Worm (Caenorhabditis elegans): Measurements from ENCODE around the gene ttr-54.

ce11 chrIV:10129957-10130356, 25.6 kb upstream of the ttr-54 start, which contains the start of gene glt-3:
- TF ChIP-seq nhr-76 (tag; optimal IDR thresholded peaks at IDR 0.05) (no peak), nhr-12 (tag; optimal IDR thresholded peaks at IDR 0.05) (no peak), ztf-11 (tag; optimal IDR thresholded peaks at IDR 0.05) (no peak), lsy-2 (tag; optimal IDR thresholded peaks at IDR 0.05) (no peak), egl-27 (tag; optimal IDR thresholded peaks at IDR 0.05) (no peak), nhr-85 (tag) (no peak), fkh-10 (GFP tag; optimal IDR thresholded peaks at IDR 0.05) (no peak), nhr-84 (tag; optimal IDR thresholded peaks at IDR 0.05) (no peak), ceh-88 (GFP tag; IDR thresholded peaks at IDR 0.05) (no peak), nhr-11 (tag; optimal IDR thresholded peaks at IDR 0.05) (no peak), dpl-1 (GFP tag; optimal IDR thresholded peaks at IDR 0.05) (no peak), unc-130 (tag; optimal IDR thresholded peaks at IDR 0.05) (no peak), fos-1 (tag; optimal IDR thresholded peaks at IDR 0.05) (no peak)

Data from whole organism, L1 larva.